Fruit fly (Drosophila melanogaster) whole organism: Measurements from ENCODE around the gene Acp62F.

Experiments used
- EcR ChIP-seq, 2 experiments: fragments of >200 bp; optimal IDR thresholded peaks; 2 replicates each; lab custom pipeline; 2017; ENCODE audit warnings: missing biosample characterization in 2 of 2, missing genetic modification characterization in 2 of 2, missing genetic modification reagents in 2 of 2
- psq ChIP-seq: fragments of >200 bp; optimal IDR thresholded peaks from 2 replicates; lab custom pipeline; 2017

dm6 chr3L:2780711-2781110, 41.2 kb downstream of the Acp62F start, which contains the start of gene mRpS35:
- TF ChIP-seq psq (lab: Kevin White, UChicago): no peak
- no peak for TF ChIP-seq EcR (GFP tag; optimal IDR thresholded peaks at IDR 0.05; lab: Kevin White, UChicago)
